Worm (Caenorhabditis elegans): ENCODE measurements around the gene nrf-6.

DNA sequence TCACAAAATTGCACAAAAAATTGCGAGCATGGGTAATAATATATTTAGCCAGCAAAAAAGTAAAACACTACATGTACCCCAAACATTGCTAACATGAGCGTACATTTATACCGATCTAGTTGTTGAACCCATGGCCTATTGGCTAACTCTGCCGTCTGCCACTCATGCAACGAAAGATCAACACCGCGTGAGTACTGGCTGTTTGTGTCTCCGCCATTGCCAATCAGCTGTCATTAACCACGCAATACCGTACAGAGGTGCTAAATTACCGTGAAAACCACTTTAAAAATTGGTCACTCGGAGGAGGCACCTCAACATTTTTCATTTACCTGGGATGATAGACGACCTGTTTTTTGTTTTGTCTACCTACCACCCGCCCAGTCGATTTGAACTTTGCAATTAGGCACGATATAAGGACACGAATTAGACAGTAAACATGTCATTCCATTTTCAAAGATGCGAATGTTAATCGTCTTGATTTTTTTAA is 42.9 kb upstream of the nrf-6 start, which contains the start of gene K02C4.2:
- TF ChIP-seq dao-5 (tag; optimal IDR thresholded peaks at IDR 0.05) (peak; percentile 83), him-1 (tag; optimal IDR thresholded peaks at IDR 0.05) (peak; percentile 13)

Data from whole organism, L4/young adult.